Fruit fly (Drosophila melanogaster): ENCODE measurements around the gene Gr93c.

Gr93c gene

dm6 chr3R:21870158-21870971 lies 25.3 kb upstream of the Gr93c start, which contains the start of gene CG31431 (continued):
- TF ChIP-seq CG8924 (tag; optimal IDR thresholded peaks at IDR 0.05) (peak; percentile 98), Nf-YC (tag; optimal IDR thresholded peaks at IDR 0.05) (peak; percentile 82), Dad (GFP tag; optimal IDR thresholded peaks at IDR 0.05) (peak; percentile 96), CG18262 (tag; optimal IDR thresholded peaks at IDR 0.05) (peak; percentile 96), sqz (GFP tag; optimal IDR thresholded peaks at IDR 0.05) (peak; percentile 92), ro (GFP tag; IDR thresholded peaks at IDR 0.05) (peak; percentile 93), CG10462 (GFP tag; optimal IDR thresholded peaks at IDR 0.05) (peak; percentile 94), Sin3A (optimal IDR thresholded peaks at IDR 0.05) (no peak), CG7786 (GFP tag; optimal IDR thresholded peaks at IDR 0.05) (peak; percentile 98), CG34376 (GFP tag; optimal IDR thresholded peaks at IDR 0.05) (peak; percentile 97), Hr3 (GFP tag; optimal IDR thresholded peaks at IDR 0.05) (peak; percentile 94), CG6854 (GFP tag; optimal IDR thresholded peaks at IDR 0.05) (peak; percentile 96), pzg (GFP tag; optimal IDR thresholded peaks at IDR 0.05) (peak; percentile 38), Hsf (GFP tag; optimal IDR thresholded peaks at IDR 0.05) (peak; percentile 97), H15 (GFP tag; IDR thresholded peaks at IDR 0.05) (peak; percentile 96), eyg (GFP tag; optimal IDR thresholded peaks at IDR 0.05) (peak; percentile 97), CG1233 (GFP tag; optimal IDR thresholded peaks at IDR 0.05) (peak; percentile 97), CTCF (GFP tag; optimal IDR thresholded peaks at IDR 0.05) (peak; percentile 58), Fer1 (GFP tag; optimal IDR thresholded peaks at IDR 0.05) (peak; percentile 98), CG18011 (GFP tag; optimal IDR thresholded peaks at IDR 0.05) (peak; percentile 81), mam (GFP tag; optimal IDR thresholded peaks at IDR 0.05) (peak; percentile 98), tx (GFP tag; optimal IDR thresholded peaks at IDR 0.05) (peak; percentile 95), CHES-1-like (GFP tag; optimal IDR thresholded peaks at IDR 0.05) (peak; percentile 98), CG2712 (tag; optimal IDR thresholded peaks at IDR 0.05) (peak; percentile 97), Mes4 (GFP tag; optimal IDR thresholded peaks at IDR 0.05) (peak; percentile 94), hkb (optimal IDR thresholded peaks at IDR 0.05) (no peak), hkb (GFP tag; IDR thresholded peaks at IDR 0.05) (peak; percentile 98), CG7963 (GFP tag; IDR thresholded peaks at IDR 0.05; ENCODE audit: partially characterized antibody) (no peak), cg (GFP tag; optimal IDR thresholded peaks at IDR 0.05) (no peak), CG6254 (GFP tag; optimal IDR thresholded peaks at IDR 0.05) (peak; percentile 89), CG11560 (tag; IDR thresholded peaks at IDR 0.05) (peak; percentile 90), yki (optimal IDR thresholded peaks at IDR 0.05) (no peak), ttk (GFP tag; IDR thresholded peaks at IDR 0.05) (peak; percentile 96), zfh1 (GFP tag; IDR thresholded peaks at IDR 0.05) (peak; percentile 98), nom (GFP tag; optimal IDR thresholded peaks at IDR 0.05) (peak; percentile 73), CG17802 (tag; optimal IDR thresholded peaks at IDR 0.05) (peak; percentile 79), CG7745 (tag; optimal IDR thresholded peaks at IDR 0.05) (peak; percentile 73), chn (GFP tag; optimal IDR thresholded peaks at IDR 0.05) (peak; percentile 94), Scr (GFP tag; IDR thresholded peaks at IDR 0.05; ENCODE audit: partially characterized antibody) (no peak), Fer2 (tag; optimal IDR thresholded peaks at IDR 0.05) (peak; percentile 97), sob (GFP tag; IDR thresholded peaks at IDR 0.05) (peak; percentile 99), CG12299 (tag; optimal IDR thresholded peaks at IDR 0.05) (peak; percentile 96), CG2678 (tag; optimal IDR thresholded peaks at IDR 0.05) (peak; percentile 98), CG31388 (GFP tag; optimal IDR thresholded peaks at IDR 0.05) (peak; percentile 96), CG1792 (GFP tag; optimal IDR thresholded peaks at IDR 0.05) (peak; percentile 97), shn (GFP tag; optimal IDR thresholded peaks at IDR 0.05) (peak; percentile 94), da (GFP tag; optimal IDR thresholded peaks at IDR 0.05) (peak; percentile 93), CG9609 (GFP tag; optimal IDR thresholded peaks at IDR 0.05) (peak; percentile 97), Ada2b (GFP tag; IDR thresholded peaks at IDR 0.05) (peak; percentile 98), cas (GFP tag; IDR thresholded peaks at IDR 0.05) (peak; percentile 96), Hr39 (optimal IDR thresholded peaks at IDR 0.05) (no peak), Usf (GFP tag; optimal IDR thresholded peaks at IDR 0.05) (peak; percentile 93)

Data from whole organism, embryonic.